Fruit fly (Drosophila melanogaster) whole organism, wandering third instar larva: ENCODE data around the gene CG7183.
A peak's percentile ranks its signal among the peaks of the same experiment; 100 is the strongest.

Experiments
- Abd-B ChIP-seq: fragments of >200 bp; optimal IDR thresholded peaks from 2 replicates; lab custom pipeline; 2017; ENCODE audit warnings: missing biosample characterization, missing genetic modification characterization
- CG32264 ChIP-seq: fragments of 200-800 bp; sonication (Bioruptor generic); optimal IDR thresholded peaks from 2 replicates; lab custom pipeline; 2016; ENCODE audit warnings: missing biosample characterization, missing genetic modification characterization
- CG9705 ChIP-seq: fragments of 200-800 bp; sonication (Bioruptor generic); optimal IDR thresholded peaks from 2 replicates; lab custom pipeline; 2018; ENCODE audit warnings: missing biosample characterization, mild to moderate bottlenecking, missing genetic modification characterization
- CrebA ChIP-seq: fragments of 200-800 bp; sonication (Bioruptor generic); optimal IDR thresholded peaks from 2 replicates; lab custom pipeline; 2016; ENCODE audit warnings: missing biosample characterization, mild to moderate bottlenecking, missing genetic modification characterization, borderline replicate concordance
- Dfd ChIP-seq: fragments of >200 bp; optimal IDR thresholded peaks from 2 replicates; lab custom pipeline; 2017; ENCODE audit warnings: missing biosample characterization, missing genetic modification characterization
- Dif ChIP-seq: fragments of 200-275, 200-300 bp; sonication (Bioruptor generic); optimal IDR thresholded peaks from 2 replicates; lab custom pipeline; 2018; ENCODE audit warnings: missing biosample characterization, missing genetic modification characterization; ENCODE audit not compliant: partially characterized antibody
- GATAd ChIP-seq: sonication (Bioruptor generic); optimal IDR thresholded peaks from 2 replicates; lab custom pipeline; 2016; ENCODE audit warnings: missing biosample characterization, missing genetic modification characterization
- Hr78 ChIP-seq: fragments of >200 bp; optimal IDR thresholded peaks from 2 replicates; lab custom pipeline; 2017; ENCODE audit warnings: missing biosample characterization, missing genetic modification characterization
- Hr83 ChIP-seq: fragments of 200-300 bp; sonication (Bioruptor generic); optimal IDR thresholded peaks from 2 replicates; lab custom pipeline; 2016; ENCODE audit warnings: missing biosample characterization, mild to moderate bottlenecking, missing genetic modification characterization, moderate library complexity; ENCODE audit not compliant: poor library complexity, severe bottlenecking
- Mio ChIP-seq: sonication (Bioruptor generic); optimal IDR thresholded peaks from 2 replicates; lab custom pipeline; 2016; ENCODE audit warnings: missing biosample characterization, missing genetic modification characterization
- Myc ChIP-seq: fragments of >200 bp; optimal IDR thresholded peaks from 2 replicates; lab custom pipeline; 2017
- N ChIP-seq: fragments of >200 bp; optimal IDR thresholded peaks from 2 replicates; lab custom pipeline; 2018; ENCODE audit warnings: missing biosample characterization, missing external identifiers, missing genetic modification characterization
- OdsH ChIP-seq: fragments of 200-800 bp; sonication (Bioruptor generic); optimal IDR thresholded peaks from 2 replicates; lab custom pipeline; 2016; ENCODE audit warnings: missing biosample characterization, mild to moderate bottlenecking, missing genetic modification characterization
- Rel ChIP-seq, 2 experiments: fragments of 200-800 bp; sonication (Bioruptor generic) in 1 of 2; optimal IDR thresholded peaks; 2 replicates in 1 of 2; 3 replicates in 1 of 2; lab custom pipeline; 2016 to 2019; ENCODE audit warnings: mild to moderate bottlenecking in 2 of 2, missing biosample characterization in 2 of 2, missing genetic modification characterization in 2 of 2, moderate library complexity in 1 of 2
- Sp1 ChIP-seq: fragments of 200-800 bp; sonication (Bioruptor generic); optimal IDR thresholded peaks from 3 replicates; lab custom pipeline; 2019; ENCODE audit warnings: missing biosample characterization, mild to moderate bottlenecking, missing genetic modification characterization, moderate library complexity
- Vsx2 ChIP-seq: fragments of 200-300, 225-300 bp; sonication (Bioruptor generic); optimal IDR thresholded peaks from 2 replicates; lab custom pipeline; 2018; ENCODE audit warnings: missing biosample characterization, missing genetic modification characterization; ENCODE audit not compliant: partially characterized antibody
- br ChIP-seq: fragments of 200-800 bp; sonication (Bioruptor generic); optimal IDR thresholded peaks from 2 replicates; lab custom pipeline; 2016; ENCODE audit warnings: missing biosample characterization, missing genetic modification characterization
- brk ChIP-seq: fragments of 200-800 bp; sonication (Bioruptor generic); optimal IDR thresholded peaks from 2 replicates; lab custom pipeline; 2016; ENCODE audit warnings: missing biosample characterization, mild to moderate bottlenecking, missing genetic modification characterization
- dmrt93B ChIP-seq: fragments of 200-800 bp; sonication (Bioruptor generic); optimal IDR thresholded peaks from 2 replicates; lab custom pipeline; 2018; ENCODE audit warnings: missing biosample characterization, mild to moderate bottlenecking, missing genetic modification characterization
- dsf ChIP-seq: sonication (Bioruptor generic); optimal IDR thresholded peaks from 2 replicates; lab custom pipeline; 2016; ENCODE audit warnings: missing biosample characterization, missing genetic modification characterization, borderline replicate concordance
- h ChIP-seq: fragments of 200-800 bp; sonication (Bioruptor generic); optimal IDR thresholded peaks from 3 replicates; lab custom pipeline; 2016; ENCODE audit warnings: missing biosample characterization, mild to moderate bottlenecking, missing genetic modification characterization
- lola ChIP-seq: fragments of >200 bp; optimal IDR thresholded peaks from 2 replicates; lab custom pipeline; 2017; ENCODE audit warnings: missing biosample characterization, missing genetic modification characterization
- psq ChIP-seq: fragments of 200-800 bp; sonication (Bioruptor generic); optimal IDR thresholded peaks from 3 replicates; lab custom pipeline; 2017; ENCODE audit warnings: missing biosample characterization, mild to moderate bottlenecking, missing genetic modification characterization, moderate library complexity
- rgr ChIP-seq: fragments of 200-800 bp; sonication (Bioruptor generic); optimal IDR thresholded peaks from 3 replicates; lab custom pipeline; 2016; ENCODE audit warnings: missing biosample characterization, mild to moderate bottlenecking, missing genetic modification characterization
- sage ChIP-seq: fragments of 200-800 bp; sonication (Bioruptor generic); optimal IDR thresholded peaks from 2 replicates; lab custom pipeline; 2016; ENCODE audit warnings: missing biosample characterization, mild to moderate bottlenecking, missing genetic modification characterization
- sv ChIP-seq: fragments of 200-800 bp; sonication (Bioruptor generic); optimal IDR thresholded peaks from 3 replicates; lab custom pipeline; 2016; ENCODE audit warnings: missing biosample characterization, missing genetic modification characterization
- tai ChIP-seq: sonication (Bioruptor generic); optimal IDR thresholded peaks from 2 replicates; lab custom pipeline; 2016; ENCODE audit warnings: missing biosample characterization, missing genetic modification characterization
- usp ChIP-seq: fragments of >200 bp; optimal IDR thresholded peaks from 2 replicates; lab custom pipeline; 2017; ENCODE audit warnings: missing biosample characterization, missing genetic modification characterization
- woc ChIP-seq: sonication (Bioruptor generic); optimal IDR thresholded peaks from 2 replicates; lab custom pipeline; 2016; ENCODE audit warnings: missing biosample characterization, mild to moderate bottlenecking, missing genetic modification characterization

The CG7183 gene

DNA sequence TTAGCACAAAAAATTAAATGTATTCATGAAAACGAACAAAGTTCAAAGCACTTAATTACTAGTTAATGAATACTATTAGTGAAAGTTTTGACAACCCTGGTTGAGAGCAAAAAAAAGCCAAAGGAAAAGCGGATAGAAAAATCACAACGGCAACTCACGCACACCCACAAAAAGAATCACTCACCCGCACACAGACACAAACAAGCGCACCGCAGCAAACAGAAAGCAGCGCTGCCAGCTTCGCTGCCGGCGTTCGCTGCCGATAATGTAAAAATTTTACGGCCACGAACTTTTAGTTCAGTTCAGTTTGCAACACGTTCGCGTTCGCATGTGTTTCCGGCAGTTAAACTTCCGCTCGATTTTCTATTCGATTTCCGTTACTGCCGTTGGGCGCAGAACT is 47.0 kb upstream of the CG7183 start, which contains the start of gene CG18599:
CG18599 (plus strand) TSS at position 301 of the 400 bp plus-strand sequence.
- no peak for TF ChIP-seq tai (GFP tag; lab: Kevin White, UChicago)

DNA sequence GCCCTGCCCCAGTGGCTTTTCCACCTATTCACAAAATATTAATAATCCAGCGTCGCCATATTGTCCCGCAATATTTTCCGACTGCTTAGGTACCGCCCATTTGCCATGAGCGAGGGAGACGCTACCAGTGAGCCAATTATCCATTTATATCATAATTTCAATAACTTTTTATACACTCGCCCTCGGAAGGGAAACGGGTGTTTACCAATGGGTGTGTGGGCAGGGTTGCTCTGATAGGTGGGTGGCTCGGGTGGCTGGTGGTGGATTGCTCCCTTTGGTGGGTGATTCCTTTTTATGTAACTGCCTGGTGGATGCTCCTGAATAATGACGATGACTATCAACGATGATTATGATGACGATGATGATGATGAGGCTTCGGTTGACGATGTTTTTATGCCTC is 46.2 kb upstream of the CG7183 start:
- no peak for TF ChIP-seq Hr83 (GFP tag; lab: Kevin White, UChicago)
- peak; percentile 44 for TF ChIP-seq Vsx2 (GFP tag; lab: Kevin White, UChicago)

DNA sequence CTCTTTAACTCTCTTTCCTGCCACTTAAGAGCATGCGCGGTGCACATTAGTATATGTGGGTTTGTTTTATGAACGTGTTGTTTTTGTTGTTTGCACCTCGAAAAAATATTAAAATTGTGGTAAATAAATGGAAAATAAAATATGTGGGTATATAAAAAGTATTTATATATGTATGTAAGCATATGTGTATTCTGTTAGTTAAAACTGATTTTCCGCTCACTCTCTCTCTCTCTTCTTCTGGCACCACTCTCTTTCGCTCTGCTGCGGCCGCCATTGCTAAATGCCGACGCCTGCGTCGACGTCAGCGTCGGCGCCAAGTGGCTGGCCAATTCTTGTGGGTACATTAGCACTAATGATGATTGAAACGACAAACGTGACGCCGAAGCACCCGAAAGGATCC is 44.8 kb upstream of the CG7183 start:
- TF ChIP-seq dmrt93B (GFP tag; lab: Kevin White, UChicago) (no peak), sv (GFP tag; lab: Kevin White, UChicago) (no peak), Sp1 (GFP tag; lab: Kevin White, UChicago) (no peak), Hr78 (GFP tag; lab: Kevin White, UChicago) (no peak), OdsH (no peak)
- TF ChIP-seq, all 38 proteins: peak for 0

DNA sequence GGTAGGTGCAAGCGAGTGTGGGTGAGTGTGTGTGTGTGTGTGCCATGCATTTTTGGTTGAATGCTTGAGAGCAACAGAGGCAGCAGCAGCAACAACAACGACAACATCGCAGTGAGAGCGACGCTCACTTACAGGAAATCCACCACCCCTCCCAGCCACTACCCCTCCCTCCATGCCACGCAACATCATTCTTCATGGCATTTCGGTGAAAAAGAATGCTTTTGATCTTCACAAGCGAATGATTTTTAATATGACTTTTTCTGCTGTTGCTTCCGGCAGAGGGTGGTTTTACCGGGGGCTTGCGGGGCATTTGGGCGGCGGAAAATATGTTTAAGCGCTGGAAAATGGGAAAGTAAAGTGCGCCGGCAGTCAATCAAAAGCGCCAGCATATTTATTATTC is 41.1 kb upstream of the CG7183 start:
- TF ChIP-seq Dfd (GFP tag; lab: Kevin White, UChicago) (no peak), Rel (GFP tag; optimal IDR thresholded peaks at IDR 0.05; lab: Kevin White, UChicago) (no peak), Rel (tag; optimal IDR thresholded peaks at IDR 0.05; lab: Kevin White, UChicago) (no peak), usp (no peak), h (GFP tag; lab: Kevin White, UChicago) (no peak), sage (GFP tag; lab: Kevin White, UChicago) (no peak), CrebA (GFP tag; lab: Kevin White, UChicago) (no peak), CG32264 (GFP tag; lab: Kevin White, UChicago) (no peak), Dif (GFP tag; lab: Kevin White, UChicago) (no peak), psq (GFP tag; lab: Kevin White, UChicago) (no peak), rgr (GFP tag; lab: Kevin White, UChicago) (no peak), Hr78 (GFP tag; lab: Kevin White, UChicago) (no peak), dsf (no peak), Myc (no peak), N (GFP tag; lab: Kevin White, UChicago) (no peak), CG9705 (GFP tag; lab: Kevin White, UChicago) (no peak), Vsx2 (GFP tag; lab: Kevin White, UChicago) (no peak), GATAd (GFP tag; lab: Kevin White, UChicago) (no peak), Abd-B (GFP tag; lab: Kevin White, UChicago) (no peak), lola (no peak), OdsH (no peak)

DNA sequence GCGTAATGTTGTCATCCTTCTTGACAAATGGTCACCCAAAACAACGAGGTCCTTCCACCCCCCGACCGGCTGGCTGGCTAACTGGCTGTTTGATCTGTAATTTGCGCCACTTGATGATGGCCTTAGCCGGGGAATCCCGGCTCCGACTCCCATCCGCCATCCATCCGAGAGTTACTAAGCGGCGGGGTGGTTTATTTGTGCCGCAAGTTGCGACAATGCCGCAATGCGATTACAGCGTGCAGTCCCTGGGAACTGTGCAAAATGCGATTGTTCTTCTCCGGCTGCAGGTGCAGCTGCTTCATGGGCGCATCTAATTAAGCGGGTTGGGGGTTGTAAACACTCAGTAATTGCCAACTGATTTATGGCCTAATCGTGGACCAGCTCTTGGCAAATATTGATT is 39.5 kb upstream of the CG7183 start:
- TF ChIP-seq Hr83 (GFP tag; lab: Kevin White, UChicago) (no peak), woc (GFP tag; lab: Kevin White, UChicago) (no peak), Hr78 (GFP tag; lab: Kevin White, UChicago) (no peak)
- TF ChIP-seq, all 38 proteins: peak for 0

DNA sequence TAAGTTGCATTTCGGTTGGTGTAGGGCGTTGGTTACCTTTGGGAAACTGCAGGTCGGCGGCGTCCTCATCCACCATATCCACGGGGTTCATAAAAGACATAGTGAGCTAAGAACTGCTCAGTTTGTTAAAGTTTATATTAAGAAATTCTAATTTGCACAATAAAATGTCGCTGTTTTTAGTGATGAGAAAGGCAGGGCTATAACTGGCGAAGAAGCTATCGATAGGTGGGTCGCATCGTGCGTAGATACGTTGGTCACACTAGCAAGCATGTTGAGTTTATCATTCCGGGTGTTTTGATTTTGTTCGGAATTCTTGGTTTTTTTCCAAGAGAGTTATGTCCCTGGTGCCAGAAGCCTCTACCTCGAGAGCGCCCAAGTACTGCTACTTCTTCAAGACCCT is 34.8 kb upstream of the CG7183 start, which contains the start of the genes Ada2a, Polr2D, Tgs1 and moi:
Ada2a (minus strand) TSS at position 207 of the 400 bp plus-strand sequence.
Polr2D (minus strand) TSS at position 207 of the 400 bp plus-strand sequence.
Tgs1 (plus strand) TSS at position 250 of the 400 bp plus-strand sequence.
moi (plus strand) TSS at position 250 of the 400 bp plus-strand sequence.
- TF ChIP-seq Hr83 (GFP tag; lab: Kevin White, UChicago) (peak; percentile 38), Myc (peak; percentile 9), Mio (GFP tag; lab: Kevin White, UChicago) (no peak)

DNA sequence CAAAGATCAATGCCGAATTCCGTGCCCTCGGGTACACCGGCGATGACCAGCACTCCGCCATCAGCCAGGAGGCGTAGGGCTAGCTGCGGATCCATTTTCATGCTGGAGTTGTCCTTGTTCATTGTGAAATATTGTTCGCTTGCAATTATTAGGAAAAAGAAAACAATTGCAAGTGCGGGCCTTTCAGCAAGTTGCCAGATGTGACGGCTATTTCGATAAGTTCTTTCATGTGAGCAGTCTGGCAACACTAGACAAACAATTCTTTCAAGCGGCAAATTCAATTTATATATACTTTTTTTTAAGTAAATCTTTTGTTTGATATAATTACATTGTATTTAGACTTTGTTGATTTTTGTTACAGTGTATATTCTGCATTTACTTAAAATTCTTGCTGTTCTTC is 32.1 kb upstream of the CG7183 start, which contains the start of gene CG12320:
CG12320 (minus strand) TSS at position 157 of the 400 bp plus-strand sequence.
- TF ChIP-seq GATAd (GFP tag; lab: Kevin White, UChicago) (no peak), Myc (no peak), CG9705 (GFP tag; lab: Kevin White, UChicago) (no peak), br (no peak), brk (GFP tag; lab: Kevin White, UChicago) (no peak), dsf (no peak), CrebA (GFP tag; lab: Kevin White, UChicago) (no peak)
